Comparison of ENCODE assay signal across 4 fruit fly cellular contexts in the genomic region with DNA sequence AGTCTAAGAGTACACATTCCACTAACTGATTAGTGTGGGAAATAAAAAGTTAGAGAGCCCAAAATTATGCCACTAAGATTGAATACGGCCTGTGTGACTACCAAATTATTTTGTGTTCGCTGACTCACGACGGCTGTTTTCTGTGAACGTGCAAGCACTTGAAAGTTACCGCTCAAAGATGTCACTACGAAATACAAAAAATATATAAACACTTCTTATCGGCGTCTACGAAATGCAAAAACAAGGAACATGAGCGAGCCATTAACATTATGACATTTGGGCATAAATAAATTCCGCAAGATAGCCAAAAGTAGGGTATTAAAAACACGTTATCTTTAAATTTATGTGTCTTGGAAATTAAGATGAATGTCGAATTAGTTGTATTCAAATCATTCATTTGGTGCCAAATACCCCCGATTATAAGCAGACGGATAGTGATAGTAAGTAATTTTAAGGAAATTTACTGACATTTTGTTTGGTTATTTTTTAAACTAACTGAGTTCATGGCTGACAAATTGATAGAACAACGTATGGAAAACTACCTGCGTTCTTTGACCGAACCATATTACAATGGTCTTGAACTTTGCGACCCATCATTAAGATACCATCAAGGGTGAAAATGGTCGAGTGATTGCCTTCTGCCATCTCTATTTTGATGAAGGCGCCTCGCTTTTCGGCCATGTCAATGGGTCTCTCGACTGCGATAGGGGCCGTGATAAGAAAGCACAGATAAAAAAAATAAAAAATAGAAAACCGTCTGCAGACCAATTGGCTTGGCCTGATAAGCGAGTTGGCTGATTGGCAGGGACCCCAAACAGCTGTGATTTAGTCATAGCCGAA.
A peak's percentile ranks its signal among the peaks of the same experiment; 100 is the strongest.
TF ChIP-seq lines count a peak whose summit lies in the region.

A gene (plus strand): TSS at position 828 of the 840 bp plus-strand sequence.

- TF ChIP-seq CTCF in whole organism, embryonic (GFP tag; optimal IDR thresholded peaks at IDR 0.05; lab: Kevin White, UChicago) = no peak

TF ChIP-seq in whole organism, adult, 20 proteins besides CTCF, POLR2A, EP300 and RAD21:
- TF ChIP-seq CG1620 (GFP tag; optimal IDR thresholded peaks at IDR 0.05; lab: Kevin White, UChicago) (no peak), kay (GFP tag; lab: Kevin White, UChicago; ENCODE audit: borderline replicate concordance) (peak; percentile 80)

TF ChIP-seq in whole organism, embryonic, 481 proteins besides CTCF, POLR2A, EP300 and RAD21 (continues in another document):
- TF ChIP-seq Rx (GFP tag; IDR thresholded peaks at IDR 0.05; lab: Robert Waterston, UW) (no peak), GATAe (GFP tag; conservative IDR thresholded peaks at IDR 0.05; lab: Robert Waterston, UW) (peak; percentile 46), CG12391 (tag; optimal IDR thresholded peaks at IDR 0.05; lab: Kevin White, UChicago) (no peak), grn (GFP tag; optimal IDR thresholded peaks at IDR 0.05; lab: Kevin White, UChicago) (peak; percentile 74), ewg (GFP tag; optimal IDR thresholded peaks at IDR 0.05; lab: Kevin White, UChicago) (no peak), Sry-δ (GFP tag; optimal IDR thresholded peaks at IDR 0.05; lab: Kevin White, UChicago) (no peak), CG2120 (GFP tag; optimal IDR thresholded peaks at IDR 0.05; lab: Kevin White, UChicago) (peak; percentile 20), CG5953 (GFP tag; IDR thresholded peaks at IDR 0.05; lab: Robert Waterston, UW) (no peak), exex (tag; optimal IDR thresholded peaks at IDR 0.05; lab: Kevin White, UChicago) (peak; percentile 70), lab (GFP tag; optimal IDR thresholded peaks at IDR 0.05; lab: Kevin White, UChicago) (peak; percentile 42), gro (GFP tag; optimal IDR thresholded peaks at IDR 0.05; lab: Kevin White, UChicago) (no peak), sd (tag; optimal IDR thresholded peaks at IDR 0.05; lab: Kevin White, UChicago) (no peak), Hsf (GFP tag; optimal IDR thresholded peaks at IDR 0.05; lab: Kevin White, UChicago) (no peak), hth (optimal IDR thresholded peaks at IDR 0.05; lab: Kevin White, UChicago) (no peak), gt (GFP tag; IDR thresholded peaks at IDR 0.05; lab: Robert Waterston, UW) (no peak), cwo (GFP tag; optimal IDR thresholded peaks at IDR 0.05; lab: Kevin White, UChicago) (peak; percentile 78), sens (GFP tag; lab: Kevin White, UChicago) (peak; percentile 34), Hr78 (GFP tag; optimal IDR thresholded peaks at IDR 0.05; lab: Kevin White, UChicago) (peak in 1 of 2 experiments; percentile 78), CG6254 (GFP tag; optimal IDR thresholded peaks at IDR 0.05; lab: Kevin White, UChicago) (no peak), sug (tag; optimal IDR thresholded peaks at IDR 0.05; lab: Kevin White, UChicago) (peak; percentile 81), CG18764 (GFP tag; optimal IDR thresholded peaks at IDR 0.05; lab: Kevin White, UChicago) (no peak), knrl (GFP tag; IDR thresholded peaks at IDR 0.05; lab: Robert Waterston, UW; ENCODE audit: partially characterized antibody) (no peak), danr (GFP tag; IDR thresholded peaks at IDR 0.05; lab: Robert Waterston, UW) (no peak), repo (GFP tag; optimal IDR thresholded peaks at IDR 0.05; lab: Kevin White, UChicago) (no peak), CG6654 (GFP tag; optimal IDR thresholded peaks at IDR 0.05; lab: Kevin White, UChicago) (no peak), CG9932 (GFP tag; IDR thresholded peaks at IDR 0.05; lab: Robert Waterston, UW) (no peak), Sox100B (GFP tag; optimal IDR thresholded peaks at IDR 0.05; lab: Kevin White, UChicago) (no peak)

TF ChIP-seq in whole organism, prepupa, 60 proteins besides CTCF, POLR2A, EP300 and RAD21:
- TF ChIP-seq CG16779 (tag; optimal IDR thresholded peaks at IDR 0.05; lab: Kevin White, UChicago) (no peak), Hr4 (GFP tag; optimal IDR thresholded peaks at IDR 0.05; lab: Kevin White, UChicago) (no peak), vri (GFP tag; optimal IDR thresholded peaks at IDR 0.05; lab: Kevin White, UChicago) (peak; percentile 60), svp (GFP tag; lab: Kevin White, UChicago) (peak; percentile 78), Blimp-1 (GFP tag; optimal IDR thresholded peaks at IDR 0.05; lab: Kevin White, UChicago) (no peak), Hr39 (GFP tag; optimal IDR thresholded peaks at IDR 0.05; lab: Kevin White, UChicago) (no peak), acj6 (GFP tag; optimal IDR thresholded peaks at IDR 0.05; lab: Kevin White, UChicago) (no peak), CG8119 (GFP tag; IDR thresholded peaks at IDR 0.05; lab: Robert Waterston, UW) (no peak), cyc (GFP tag; optimal IDR thresholded peaks at IDR 0.05; lab: Kevin White, UChicago) (no peak)

TF ChIP-seq in whole organism, wandering third instar larva, 38 proteins besides CTCF, POLR2A, EP300 and RAD21:
- TF ChIP-seq CrebA (GFP tag; optimal IDR thresholded peaks at IDR 0.05; lab: Kevin White, UChicago; ENCODE audit: borderline replicate concordance) (peak; percentile 52), fru (GFP tag; optimal IDR thresholded peaks at IDR 0.05; lab: Kevin White, UChicago) (peak; percentile 28), OdsH (GFP tag; optimal IDR thresholded peaks at IDR 0.05; lab: Kevin White, UChicago) (peak; percentile 7), Dif (GFP tag; optimal IDR thresholded peaks at IDR 0.05; lab: Kevin White, UChicago; ENCODE audit: partially characterized antibody) (no peak), tai (GFP tag; optimal IDR thresholded peaks at IDR 0.05; lab: Kevin White, UChicago) (no peak), br (GFP tag; optimal IDR thresholded peaks at IDR 0.05; lab: Kevin White, UChicago) (no peak), h (GFP tag; optimal IDR thresholded peaks at IDR 0.05; lab: Kevin White, UChicago) (peak; percentile 21), foxo (GFP tag; optimal IDR thresholded peaks at IDR 0.05; lab: Kevin White, UChicago) (peak in 1 of 2 experiments; percentile 13)
